Worm (Caenorhabditis elegans) whole organism, L4/young adult: ENCODE results near the gene C08G9.1.

Experiments used
- W03F9.2 ChIP-seq: fragments of 150-350 bp; optimal IDR thresholded peaks from 2 replicates; lab custom pipeline; 2014; ENCODE audit warnings: missing biosample characterization, missing genetic modification characterization
- dao-5 ChIP-seq: sonication (generic microtip); optimal IDR thresholded peaks from 2 replicates; lab custom pipeline; 2016; ENCODE audit warnings: missing genotype, missing genetic modification characterization, moderate library complexity, missing compliant biosample characterization
- him-1 ChIP-seq: sonication (generic microtip); optimal IDR thresholded peaks from 2 replicates; lab custom pipeline; 2016; ENCODE audit warnings: missing genotype, missing genetic modification reagents, missing genetic modification characterization, missing compliant biosample characterization

ce11 chrIV:7672872-7673271 lies 14.3 kb downstream of the C08G9.1 start, which contains the start of gene C08G9.2:
- no peak for TF ChIP-seq him-1 (tag; lab: Kevin White, UChicago)
- no peak for TF ChIP-seq W03F9.2
- no peak for TF ChIP-seq dao-5 (tag; lab: Kevin White, UChicago)
